Fruit fly (Drosophila melanogaster) whole organism, adult: ENCODE data around the gene Tsp29Fa.

Experiments
- CG11617 ChIP-seq: fragments of 200-800 bp; sonication (Bioruptor generic); optimal IDR thresholded peaks from 2 replicates; lab custom pipeline; 2017; ENCODE audit warnings: mild to moderate bottlenecking, missing biosample characterization, missing genetic modification reagents, missing genetic modification characterization
- CG14711 ChIP-seq: fragments of 200-800 bp; sonication (Bioruptor generic); optimal IDR thresholded peaks from 2 replicates; lab custom pipeline; 2018; ENCODE audit warnings: missing biosample characterization, mild to moderate bottlenecking, missing genetic modification characterization, moderate library complexity
- CG7045 ChIP-seq: fragments of 200-800 bp; sonication (Bioruptor generic); optimal IDR thresholded peaks from 2 replicates; lab custom pipeline; 2017; ENCODE audit warnings: missing biosample characterization, mild to moderate bottlenecking, missing genetic modification characterization
- bab1 ChIP-seq: fragments of 200-800 bp; sonication (Bioruptor generic); optimal IDR thresholded peaks from 3 replicates; lab custom pipeline; 2019; ENCODE audit warnings: missing biosample characterization, mild to moderate bottlenecking, missing genetic modification characterization, moderate library complexity
- cic ChIP-seq: fragments of 200-800 bp; sonication (Bioruptor generic); optimal IDR thresholded peaks from 2 replicates; lab custom pipeline; 2017; ENCODE audit warnings: missing biosample characterization, mild to moderate bottlenecking, missing genetic modification characterization, moderate library complexity
- cnc ChIP-seq, 2 experiments: fragments of >200 bp; optimal IDR thresholded peaks; 2 replicates each; lab custom pipeline; 2017
- pad ChIP-seq: fragments of 200-800 bp; sonication (Bioruptor generic); optimal IDR thresholded peaks from 3 replicates; lab custom pipeline; 2017; ENCODE audit warnings: missing biosample characterization, missing genetic modification characterization, mild to moderate bottlenecking, moderate library complexity, missing genetic modification reagents
- toe ChIP-seq: fragments of 200-800 bp; sonication (Bioruptor generic); optimal IDR thresholded peaks from 2 replicates; lab custom pipeline; 2016; ENCODE audit warnings: missing biosample characterization, missing genetic modification characterization

DNA sequence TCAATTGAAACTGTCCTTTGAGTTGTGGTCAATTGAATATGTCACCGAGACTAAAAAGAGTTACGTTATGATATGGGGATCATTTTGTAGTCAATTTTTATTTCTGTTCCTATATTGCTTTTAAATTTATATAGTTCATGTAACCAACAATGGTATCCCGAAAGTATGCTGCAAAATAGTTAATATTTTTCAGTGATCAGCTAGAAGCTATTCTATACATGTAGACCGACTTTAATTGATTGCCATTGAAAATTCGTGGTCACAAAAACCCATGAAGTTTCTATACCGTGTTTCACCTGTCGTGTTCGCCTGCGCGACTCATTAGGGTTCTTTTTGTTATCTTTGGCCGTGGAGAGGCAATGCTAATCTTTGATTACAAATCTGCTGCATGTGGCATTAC lies 40.7 kb downstream of the Tsp29Fa start:
- TF ChIP-seq cic (GFP tag; lab: Kevin White, UChicago) (no peak), CG14711 (tag; lab: Kevin White, UChicago) (no peak), CG11617 (GFP tag; lab: Kevin White, UChicago) (no peak), cnc (optimal IDR thresholded peaks at IDR 0.05; lab: Kevin White, UChicago) (no peak), toe (GFP tag; lab: Kevin White, UChicago) (no peak), pad (GFP tag; lab: Kevin White, UChicago) (no peak), bab1 (no peak), CG7045 (no peak)
